Fruit fly (Drosophila melanogaster): ENCODE results near the gene fwe.

fwe gene

dm6 chr3L:15785368-15785767 lies 30.8 kb downstream of the fwe start:
- TF ChIP-seq dmrt93B (GFP tag; optimal IDR thresholded peaks at IDR 0.05) (no peak), Mio (GFP tag; optimal IDR thresholded peaks at IDR 0.05) (no peak), sv (GFP tag; optimal IDR thresholded peaks at IDR 0.05) (no peak), CG9705 (GFP tag; optimal IDR thresholded peaks at IDR 0.05) (no peak), foxo (GFP tag; optimal IDR thresholded peaks at IDR 0.05) (no peak), Hnf4 (GFP tag; optimal IDR thresholded peaks at IDR 0.05) (no peak), sage (GFP tag; optimal IDR thresholded peaks at IDR 0.05) (no peak), psq (GFP tag; optimal IDR thresholded peaks at IDR 0.05) (no peak)

- TF ChIP-seq dl (GFP tag; optimal IDR thresholded peaks at IDR 0.05; ENCODE audit: insufficient read depth in 1 of 2, partially characterized antibody in 2 of 2), result no peak
- TF ChIP-seq lola (GFP tag; optimal IDR thresholded peaks at IDR 0.05), result no peak
- TF ChIP-seq pan (optimal IDR thresholded peaks at IDR 0.05), result no peak
- TF ChIP-seq dmrt93B (GFP tag; optimal IDR thresholded peaks at IDR 0.05), result no peak
- no peak for TF ChIP-seq Rel (GFP tag; optimal IDR thresholded peaks at IDR 0.05)
- TF ChIP-seq Rel (tag; optimal IDR thresholded peaks at IDR 0.05), result no peak
- no peak for TF ChIP-seq Sp1 (GFP tag; optimal IDR thresholded peaks at IDR 0.05)
- no peak for TF ChIP-seq CG9705 (GFP tag; optimal IDR thresholded peaks at IDR 0.05)
- no peak for TF ChIP-seq CG32264 (GFP tag; optimal IDR thresholded peaks at IDR 0.05)
- TF ChIP-seq Dif (GFP tag; optimal IDR thresholded peaks at IDR 0.05; ENCODE audit: partially characterized antibody), result no peak
- TF ChIP-seq Jra (GFP tag; optimal IDR thresholded peaks at IDR 0.05), result no peak
- no peak for TF ChIP-seq foxo (GFP tag; optimal IDR thresholded peaks at IDR 0.05)
- no peak for TF ChIP-seq CrebA (GFP tag; optimal IDR thresholded peaks at IDR 0.05; ENCODE audit: borderline replicate concordance)
These were observed 37.3 kb downstream of the fwe start for dm6 chr3L:15778951-15779350.

dm6 chr3L:15777839-15778238 lies 38.4 kb downstream of the fwe start:
- TF ChIP-seq psq (GFP tag; optimal IDR thresholded peaks at IDR 0.05), result no peak
- TF ChIP-seq rgr (GFP tag; optimal IDR thresholded peaks at IDR 0.05), result no peak
- no peak for TF ChIP-seq Dfd (GFP tag; optimal IDR thresholded peaks at IDR 0.05)
- TF ChIP-seq Jra (GFP tag; optimal IDR thresholded peaks at IDR 0.05), result no peak
- TF ChIP-seq Myc (optimal IDR thresholded peaks at IDR 0.05), result no peak
- no peak for TF ChIP-seq br (GFP tag; optimal IDR thresholded peaks at IDR 0.05)
- TF ChIP-seq sage (GFP tag; optimal IDR thresholded peaks at IDR 0.05), result no peak
- no peak for TF ChIP-seq Vsx2 (GFP tag; optimal IDR thresholded peaks at IDR 0.05; ENCODE audit: partially characterized antibody)
- TF ChIP-seq CG32264 (GFP tag; optimal IDR thresholded peaks at IDR 0.05), result no peak

dm6 chr3L:15777383-15777782 lies 38.8 kb downstream of the fwe start:
- TF ChIP-seq Hr78 (GFP tag; optimal IDR thresholded peaks at IDR 0.05) (no peak), Hnf4 (GFP tag; optimal IDR thresholded peaks at IDR 0.05) (no peak), OdsH (GFP tag; optimal IDR thresholded peaks at IDR 0.05) (no peak)

dm6 chr3L:15775498-15775897 lies 40.7 kb downstream of the fwe start:
- TF ChIP-seq dsf (GFP tag; optimal IDR thresholded peaks at IDR 0.05; ENCODE audit: borderline replicate concordance) (no peak), usp (GFP tag; optimal IDR thresholded peaks at IDR 0.05) (no peak), lola (GFP tag; optimal IDR thresholded peaks at IDR 0.05) (no peak), pan (optimal IDR thresholded peaks at IDR 0.05) (no peak), Rel (GFP tag; optimal IDR thresholded peaks at IDR 0.05) (no peak), Rel (tag; optimal IDR thresholded peaks at IDR 0.05) (no peak), sv (GFP tag; optimal IDR thresholded peaks at IDR 0.05) (no peak), br (GFP tag; optimal IDR thresholded peaks at IDR 0.05) (no peak), tai (GFP tag; optimal IDR thresholded peaks at IDR 0.05) (no peak), Hr78 (GFP tag; optimal IDR thresholded peaks at IDR 0.05) (no peak), Dif (GFP tag; optimal IDR thresholded peaks at IDR 0.05; ENCODE audit: partially characterized antibody) (no peak), Abd-B (GFP tag; optimal IDR thresholded peaks at IDR 0.05) (no peak), brk (GFP tag; optimal IDR thresholded peaks at IDR 0.05) (no peak), OdsH (GFP tag; optimal IDR thresholded peaks at IDR 0.05) (no peak), Dfd (GFP tag; optimal IDR thresholded peaks at IDR 0.05) (no peak), sage (GFP tag; optimal IDR thresholded peaks at IDR 0.05) (no peak), rgr (GFP tag; optimal IDR thresholded peaks at IDR 0.05) (no peak), jim (GFP tag; optimal IDR thresholded peaks at IDR 0.05) (no peak)

- no peak for TF ChIP-seq lola (GFP tag; optimal IDR thresholded peaks at IDR 0.05)
- no peak for TF ChIP-seq CrebA (GFP tag; optimal IDR thresholded peaks at IDR 0.05; ENCODE audit: borderline replicate concordance)
- TF ChIP-seq brk (GFP tag; optimal IDR thresholded peaks at IDR 0.05), result no peak
- no peak for TF ChIP-seq rgr (GFP tag; optimal IDR thresholded peaks at IDR 0.05)
- TF ChIP-seq Hr78 (GFP tag; optimal IDR thresholded peaks at IDR 0.05), result no peak
- TF ChIP-seq Mio (GFP tag; optimal IDR thresholded peaks at IDR 0.05), result no peak
- no peak for TF ChIP-seq Vsx2 (GFP tag; optimal IDR thresholded peaks at IDR 0.05; ENCODE audit: partially characterized antibody)
- no peak for TF ChIP-seq tai (GFP tag; optimal IDR thresholded peaks at IDR 0.05)
- no peak for TF ChIP-seq dsf (GFP tag; optimal IDR thresholded peaks at IDR 0.05; ENCODE audit: borderline replicate concordance)
- TF ChIP-seq ey (GFP tag; optimal IDR thresholded peaks at IDR 0.05), result no peak
- TF ChIP-seq foxo (GFP tag; optimal IDR thresholded peaks at IDR 0.05), result no peak
- TF ChIP-seq CG32264 (GFP tag; optimal IDR thresholded peaks at IDR 0.05), result no peak
- no peak for TF ChIP-seq sv (GFP tag; optimal IDR thresholded peaks at IDR 0.05)
- no peak for TF ChIP-seq usp (GFP tag; optimal IDR thresholded peaks at IDR 0.05)
- no peak for TF ChIP-seq woc (GFP tag; optimal IDR thresholded peaks at IDR 0.05)
- no peak for TF ChIP-seq Dfd (GFP tag; optimal IDR thresholded peaks at IDR 0.05)
- TF ChIP-seq pan (optimal IDR thresholded peaks at IDR 0.05), result no peak
- TF ChIP-seq Myc (optimal IDR thresholded peaks at IDR 0.05), result no peak
These were observed 44.0 kb downstream of the fwe start for dm6 chr3L:15772239-15772638.

Measured in whole organism, wandering third instar larva.